Worm (Caenorhabditis elegans) whole organism, midembryonic: Measurements from ENCODE around the gene H19J13.2.

Experiments used
- T22C8.4 ChIP-seq: fragments of 200-800 bp; sonication (Bioruptor generic); IDR thresholded peaks from 2 replicates; pipeline ENCODE4 v1.3.6; 2022; ENCODE audit warnings: missing genetic modification characterization, missing compliant biosample characterization
- cog-1 ChIP-seq: sonication (generic microtip); optimal IDR thresholded peaks from 2 replicates; lab custom pipeline; 2016; ENCODE audit warnings: missing genetic modification characterization, missing compliant biosample characterization
- flt-1 ChIP-seq: fragments of 200-800 bp; sonication (Bioruptor generic); IDR thresholded peaks from 2 replicates; pipeline ENCODE4 v1.3.6; 2022; ENCODE audit warnings: missing genetic modification characterization, missing compliant biosample characterization
- klf-2 ChIP-seq: fragments of 200-800 bp; sonication (Bioruptor generic); conservative IDR thresholded peaks from 2 replicates; pipeline ENCODE4 v1.3.6; 2022; ENCODE audit warnings: missing genetic modification reagents, missing genetic modification characterization, missing compliant biosample characterization
- med-1 ChIP-seq: sonication (generic microtip); optimal IDR thresholded peaks from 2 replicates; lab custom pipeline; 2017; ENCODE audit warnings: missing genetic modification characterization, mild to moderate bottlenecking, missing compliant biosample characterization, antibody characterized with exemption, missing genetic modification reagents; ENCODE audit not compliant: insufficient read depth
- ref-1 ChIP-seq: fragments of 200-800 bp; sonication (Bioruptor generic); conservative IDR thresholded peaks from 2 replicates; pipeline ENCODE4 v1.3.6; 2022; ENCODE audit warnings: missing genetic modification reagents, missing genetic modification characterization, missing compliant biosample characterization
- tab-1 ChIP-seq: fragments of 200-800 bp; sonication (Bioruptor generic); IDR thresholded peaks from 2 replicates; pipeline ENCODE4 v1.3.6; 2022; ENCODE audit warnings: missing genetic modification characterization, missing compliant biosample characterization
- ztf-23 ChIP-seq: fragments of 200-800 bp; sonication (Bioruptor generic); IDR thresholded peaks from 2 replicates; pipeline ENCODE4 v1.3.6; 2022; ENCODE audit warnings: missing genetic modification reagents, missing genetic modification characterization, missing compliant biosample characterization

DNA sequence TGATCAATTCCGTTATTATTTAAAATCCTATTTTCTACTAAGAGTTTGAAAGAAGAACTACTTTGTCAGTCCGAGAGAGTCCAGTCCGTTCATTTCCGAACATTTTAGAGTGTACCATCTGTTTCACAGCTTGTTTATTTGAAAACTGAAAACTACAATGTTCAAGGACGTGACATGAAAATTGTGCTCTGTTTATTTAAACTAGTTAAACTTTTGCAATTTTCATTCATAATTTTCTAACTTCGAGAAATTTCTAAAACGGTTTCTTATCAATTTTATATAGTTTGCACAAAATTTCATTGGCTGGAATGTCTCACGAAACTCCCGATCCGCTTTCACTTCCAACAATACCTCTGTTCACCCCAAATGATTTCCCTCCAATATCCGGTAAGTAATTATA lies 6.7 kb upstream of the H19J13.2 start, which contains the start of gene C04B4.1:
- TF ChIP-seq tab-1: no peak
- no peak for TF ChIP-seq T22C8.4
- no peak for TF ChIP-seq ztf-23 (GFP tag; lab: Robert Waterston, UW)
- TF ChIP-seq flt-1 (GFP tag; lab: Robert Waterston, UW): no peak
- TF ChIP-seq klf-2 (GFP tag; lab: Robert Waterston, UW): no peak
- TF ChIP-seq med-1 (GFP tag; lab: Kevin White, UChicago): no peak
- no peak for TF ChIP-seq ref-1 (GFP tag; lab: Robert Waterston, UW)
- no peak for TF ChIP-seq cog-1 (tag; lab: Kevin White, UChicago)
